Fruit fly (Drosophila melanogaster): Measurements from ENCODE around the gene CG13457.

The CG13457 gene

DNA sequence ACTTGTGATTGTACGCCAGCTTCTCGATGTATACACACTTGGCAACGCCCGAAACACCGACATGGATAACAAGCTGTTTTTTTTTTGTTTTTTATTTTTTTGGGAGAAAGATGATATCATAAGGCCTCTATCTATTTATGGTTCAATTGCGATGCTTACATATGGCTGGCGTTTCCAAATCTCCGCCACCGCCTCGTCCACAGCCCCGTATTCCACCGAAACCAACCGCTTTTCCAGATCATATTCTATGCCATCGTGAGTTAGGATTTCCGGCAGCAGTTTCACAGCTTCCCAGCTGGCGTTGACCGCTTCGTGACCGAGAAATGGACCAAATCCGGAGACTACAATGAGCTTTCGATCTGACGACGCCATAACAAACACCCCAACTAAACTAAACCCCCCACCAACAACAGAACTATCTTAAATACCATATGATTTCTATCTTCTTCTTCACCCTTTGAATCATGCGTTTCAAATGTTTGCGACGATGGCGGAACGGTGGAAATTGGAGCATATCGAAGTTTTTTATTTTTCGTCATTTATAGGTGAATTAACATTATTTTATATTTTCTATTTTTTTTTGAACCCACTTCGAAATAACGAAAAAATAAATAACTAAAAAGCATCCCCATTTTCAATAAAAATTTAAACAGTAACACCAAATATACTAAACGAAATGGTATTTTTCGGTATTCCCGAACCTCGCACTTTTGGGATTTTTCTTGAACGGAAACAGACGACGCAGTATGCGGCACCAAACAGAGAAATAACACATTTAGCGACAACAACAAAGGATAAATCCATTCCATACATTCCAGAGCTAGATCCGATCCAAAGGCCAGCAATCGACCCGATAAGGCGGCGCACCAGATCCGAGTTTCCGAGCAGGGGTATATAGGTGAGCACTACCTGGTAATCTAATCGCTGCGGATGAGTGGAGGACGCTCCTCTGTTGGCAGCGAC is 12.7 kb upstream of the CG13457 start, which contains the start of the genes CG32147 and Pex3:
Gene CG32147, minus strand, starts transcription at position 422 of the 963 bp plus-strand sequence.
Gene Pex3, plus strand, starts transcription at position 718 of the 963 bp plus-strand sequence.
- TF ChIP-seq CG10348 (GFP tag; IDR thresholded peaks at IDR 0.05) (no peak), D1 (tag; optimal IDR thresholded peaks at IDR 0.05) (no peak), gl (tag; optimal IDR thresholded peaks at IDR 0.05) (no peak), rn (GFP tag; IDR thresholded peaks at IDR 0.05) (no peak), Snoo (tag; optimal IDR thresholded peaks at IDR 0.05) (no peak), CG15710 (tag; optimal IDR thresholded peaks at IDR 0.05) (no peak), CG14655 (GFP tag; optimal IDR thresholded peaks at IDR 0.05) (no peak), EcR (GFP tag; optimal IDR thresholded peaks at IDR 0.05) (no peak), CG32121 (GFP tag; IDR thresholded peaks at IDR 0.05) (no peak)

DNA sequence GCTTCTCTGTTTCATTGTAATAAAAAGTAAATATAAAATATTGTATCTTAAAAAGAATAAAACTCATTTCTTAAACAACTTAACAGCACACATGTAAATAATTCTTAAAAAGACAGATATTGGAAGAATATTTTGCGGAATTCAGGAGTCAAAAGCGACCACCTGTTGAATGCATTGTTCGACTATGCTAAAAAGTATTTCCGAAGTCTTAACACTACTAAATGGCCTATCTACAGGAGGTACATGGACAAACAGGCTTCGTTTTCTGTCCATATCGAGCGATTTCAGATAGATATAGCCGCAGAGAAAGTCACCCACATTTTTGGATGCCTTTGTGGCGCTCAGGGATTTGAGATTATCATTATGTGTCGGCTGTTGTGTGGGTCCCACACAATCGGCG is 11.9 kb upstream of the CG13457 start:
- TF ChIP-seq Ets98B (GFP tag; IDR thresholded peaks at IDR 0.05) = no peak
- TF ChIP-seq CG10348 (GFP tag; IDR thresholded peaks at IDR 0.05) = no peak
- no peak for TF ChIP-seq CG9948 (tag; optimal IDR thresholded peaks at IDR 0.05)
- no peak for TF ChIP-seq Pif1A (GFP tag; optimal IDR thresholded peaks at IDR 0.05)
- no peak for TF ChIP-seq CG34367 (tag; optimal IDR thresholded peaks at IDR 0.05)
- TF ChIP-seq CG17806 (tag; optimal IDR thresholded peaks at IDR 0.05) = no peak
- TF ChIP-seq gl (tag; optimal IDR thresholded peaks at IDR 0.05) = no peak
- TF ChIP-seq CG8301 (tag; optimal IDR thresholded peaks at IDR 0.05) = no peak

DNA sequence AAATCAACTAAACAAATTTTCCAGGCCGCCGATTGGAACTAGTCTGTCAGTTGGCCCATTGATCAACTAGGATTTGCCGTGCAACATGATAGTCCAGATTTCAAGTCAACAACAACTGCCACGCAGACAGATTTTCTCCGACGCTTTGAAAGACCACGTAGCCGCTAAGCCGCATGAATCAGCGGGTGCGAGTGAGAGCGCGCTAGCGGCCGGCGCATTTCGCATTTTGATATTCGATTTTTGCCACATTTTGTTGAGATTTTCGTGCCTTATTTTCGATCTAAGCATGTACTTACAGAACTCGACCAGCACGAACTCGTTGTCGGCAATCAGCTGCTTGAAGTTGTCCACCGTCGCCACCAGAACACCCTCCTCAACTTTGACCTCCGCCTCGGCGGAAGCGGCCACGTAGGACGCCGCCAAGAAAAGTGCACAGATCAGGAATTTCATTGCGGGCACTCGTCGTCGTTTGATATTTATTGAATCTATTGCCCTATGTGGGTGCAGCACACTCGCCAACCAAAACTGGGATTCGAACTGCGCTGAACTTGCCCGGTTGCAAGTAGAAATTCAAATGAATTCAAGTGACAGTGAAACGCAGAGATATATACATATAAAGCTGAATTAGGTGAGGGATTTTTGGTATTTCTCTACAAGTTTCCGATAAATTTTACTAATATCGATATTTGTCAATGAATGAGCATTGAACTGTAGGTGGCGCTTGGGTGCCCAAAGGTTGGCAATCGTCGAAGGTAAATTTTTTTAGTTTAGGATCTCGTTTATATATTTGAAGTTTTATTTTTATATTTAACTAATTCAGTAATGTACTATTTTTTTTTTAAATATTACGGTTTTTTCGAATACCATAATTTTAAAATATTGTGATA is 11.1 kb upstream of the CG13457 start, which contains the start of gene Pdi:
Gene Pdi, minus strand, starts transcription at position 837 of the 887 bp plus-strand sequence.
- no peak for TF ChIP-seq CG8159 (tag; optimal IDR thresholded peaks at IDR 0.05)
- TF ChIP-seq Pif1B (GFP tag; optimal IDR thresholded peaks at IDR 0.05) = peak; percentile 33
- no peak for TF ChIP-seq CG17806 (tag; optimal IDR thresholded peaks at IDR 0.05)
- no peak for TF ChIP-seq CG8301 (tag; optimal IDR thresholded peaks at IDR 0.05)
- no peak for TF ChIP-seq rn (GFP tag; IDR thresholded peaks at IDR 0.05)
- no peak for TF ChIP-seq CG14655 (GFP tag; optimal IDR thresholded peaks at IDR 0.05)
- TF ChIP-seq EcR (GFP tag; optimal IDR thresholded peaks at IDR 0.05) = no peak
- 0 out of 3 replicates have a peak, but pooled peaks have one; percentile 39 for TF ChIP-seq CG4496 (GFP tag; IDR thresholded peaks at IDR 0.05)
- TF ChIP-seq CG12605 (GFP tag; IDR thresholded peaks at IDR 0.05) = no peak
- no peak for TF ChIP-seq CG9948 (tag; optimal IDR thresholded peaks at IDR 0.05)
- TF ChIP-seq CG15710 (tag; optimal IDR thresholded peaks at IDR 0.05) = no peak
- no peak for TF ChIP-seq CG10348 (GFP tag; IDR thresholded peaks at IDR 0.05)
- no peak for TF ChIP-seq CG13204 (GFP tag; optimal IDR thresholded peaks at IDR 0.05)
- TF ChIP-seq Snoo (tag; optimal IDR thresholded peaks at IDR 0.05) = peak; percentile 36
- TF ChIP-seq Ets98B (GFP tag; IDR thresholded peaks at IDR 0.05) = peak; percentile 38; the same call in 1 of the 2 replicates
- TF ChIP-seq fd96Ca (GFP tag; IDR thresholded peaks at IDR 0.05) = no peak
- TF ChIP-seq gl (tag; optimal IDR thresholded peaks at IDR 0.05) = no peak

DNA sequence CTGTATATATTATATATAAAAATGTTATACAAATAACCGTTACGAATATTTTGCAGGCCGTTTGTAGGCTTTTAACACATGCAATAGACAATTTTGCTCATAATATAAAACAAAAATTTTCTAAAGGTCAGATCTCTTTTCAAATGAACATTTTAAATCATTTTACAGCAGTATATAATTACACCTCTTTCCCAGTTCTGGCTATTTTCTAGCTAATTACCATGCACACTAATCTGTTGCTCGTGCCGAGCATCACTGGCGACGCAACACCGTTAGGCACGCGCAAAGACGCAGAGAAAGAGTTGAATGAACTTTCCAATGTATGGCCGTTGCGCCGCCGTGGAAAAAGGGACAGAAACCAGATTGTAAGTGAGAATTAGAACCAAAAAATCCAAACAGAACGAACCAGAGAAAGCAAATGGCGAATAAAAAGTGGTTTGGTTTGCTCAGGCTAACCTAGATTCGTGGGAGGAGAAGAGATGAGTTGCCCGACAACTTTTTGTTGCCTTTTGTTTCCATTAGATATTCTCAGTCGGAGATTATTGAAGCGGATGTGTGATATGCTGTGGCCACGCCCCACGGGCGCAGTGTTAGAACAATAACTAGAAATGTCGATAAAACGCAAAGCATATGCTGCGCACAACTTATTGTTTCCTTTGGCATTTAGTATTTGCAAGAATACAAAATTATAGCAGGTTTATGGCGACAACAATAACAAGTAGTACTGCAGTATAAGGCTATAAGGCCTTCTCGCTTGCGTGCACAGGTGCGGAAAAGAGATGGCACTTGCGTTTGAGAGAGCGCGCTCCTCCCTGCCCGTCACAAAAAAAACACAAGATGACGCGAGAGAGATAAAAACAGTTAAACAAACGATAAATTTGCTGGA is 10.2 kb upstream of the CG13457 start:
- TF ChIP-seq CG34367 (tag; optimal IDR thresholded peaks at IDR 0.05) = peak; percentile 18
- TF ChIP-seq CG32121 (GFP tag; IDR thresholded peaks at IDR 0.05) = peak; percentile 24; the same call in 1 of the 2 replicates
- peak; percentile 3 for TF ChIP-seq CG8159 (tag; optimal IDR thresholded peaks at IDR 0.05)
- TF ChIP-seq gl (tag; optimal IDR thresholded peaks at IDR 0.05) = peak; percentile 40
- TF ChIP-seq rn (GFP tag; IDR thresholded peaks at IDR 0.05) = no peak
- TF ChIP-seq D1 (tag; optimal IDR thresholded peaks at IDR 0.05) = no peak
- TF ChIP-seq Snoo (tag; optimal IDR thresholded peaks at IDR 0.05) = no peak
- TF ChIP-seq EcR (GFP tag; optimal IDR thresholded peaks at IDR 0.05) = peak; percentile 90
- TF ChIP-seq CG10348 (GFP tag; IDR thresholded peaks at IDR 0.05) = no peak
- TF ChIP-seq CG9948 (tag; optimal IDR thresholded peaks at IDR 0.05) = peak; percentile 8
- peak; percentile 59 for TF ChIP-seq Ets98B (GFP tag; IDR thresholded peaks at IDR 0.05)
- TF ChIP-seq CG14655 (GFP tag; optimal IDR thresholded peaks at IDR 0.05) = peak; percentile 46
- no peak for TF ChIP-seq Pif1A (GFP tag; optimal IDR thresholded peaks at IDR 0.05)
- peak; percentile 51 for TF ChIP-seq CG13204 (GFP tag; optimal IDR thresholded peaks at IDR 0.05)
- peak; percentile 24 for TF ChIP-seq CG8301 (tag; optimal IDR thresholded peaks at IDR 0.05)
- no peak for TF ChIP-seq CG17806 (tag; optimal IDR thresholded peaks at IDR 0.05)
- peak; percentile 2 for TF ChIP-seq Pif1B (GFP tag; optimal IDR thresholded peaks at IDR 0.05)
- TF ChIP-seq fd96Ca (GFP tag; IDR thresholded peaks at IDR 0.05) = no peak; the same call in 2 of the 3 replicates
- TF ChIP-seq CG4496 (GFP tag; IDR thresholded peaks at IDR 0.05) = peak; percentile 74
- TF ChIP-seq CG12605 (GFP tag; IDR thresholded peaks at IDR 0.05) = no peak
- peak; percentile 23 for TF ChIP-seq CG15710 (tag; optimal IDR thresholded peaks at IDR 0.05)

All from whole organism, pupa.